Fruit fly (Drosophila melanogaster) whole organism, wandering third instar larva: ENCODE measurements around the gene CG43220.

ENCODE experiments used
- CG32264 ChIP-seq: fragments of 200-800 bp; sonication (Bioruptor generic); optimal IDR thresholded peaks from 2 replicates; lab custom pipeline; 2016; ENCODE audit warnings: missing biosample characterization, missing genetic modification characterization
- foxo ChIP-seq, 2 experiments: fragments of 200-800 bp; sonication (Bioruptor generic); optimal IDR thresholded peaks; 2 replicates in 1 of 2; 3 replicates in 1 of 2; lab custom pipeline; 2016 to 2017; ENCODE audit warnings: missing biosample characterization in 2 of 2, missing genetic modification characterization in 2 of 2
- h ChIP-seq: fragments of 200-800 bp; sonication (Bioruptor generic); optimal IDR thresholded peaks from 3 replicates; lab custom pipeline; 2016; ENCODE audit warnings: missing biosample characterization, mild to moderate bottlenecking, missing genetic modification characterization
- sv ChIP-seq: fragments of 200-800 bp; sonication (Bioruptor generic); optimal IDR thresholded peaks from 3 replicates; lab custom pipeline; 2016; ENCODE audit warnings: missing biosample characterization, missing genetic modification characterization
- woc ChIP-seq: sonication (Bioruptor generic); optimal IDR thresholded peaks from 2 replicates; lab custom pipeline; 2016; ENCODE audit warnings: missing biosample characterization, mild to moderate bottlenecking, missing genetic modification characterization

DNA sequence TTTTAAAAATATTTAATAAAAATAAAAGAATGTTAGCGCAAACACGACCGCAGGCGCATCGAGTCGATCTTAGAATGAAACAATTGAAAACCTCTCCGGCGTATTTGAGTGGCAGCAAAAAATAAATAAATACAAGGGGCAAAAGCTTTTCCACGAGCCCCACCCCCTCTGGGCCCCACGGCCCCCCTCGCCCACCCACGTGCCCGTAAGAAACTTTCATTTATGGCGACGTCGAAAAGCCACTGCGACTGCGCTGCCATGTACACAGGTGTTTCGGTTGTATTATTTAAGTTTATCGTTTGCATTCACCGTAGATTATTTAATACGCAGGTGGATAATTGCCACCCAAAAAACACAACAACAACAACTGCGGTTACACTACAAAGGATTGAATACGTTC lies 37.9 kb upstream of the CG43220 start:
- TF ChIP-seq foxo (GFP tag; optimal IDR thresholded peaks at IDR 0.05; lab: Kevin White, UChicago) (no peak), sv (GFP tag; lab: Kevin White, UChicago) (no peak), h (GFP tag; lab: Kevin White, UChicago) (no peak), woc (GFP tag; lab: Kevin White, UChicago) (no peak), CG32264 (GFP tag; lab: Kevin White, UChicago) (no peak)
